Worm (Caenorhabditis elegans): Measurements from ENCODE around the gene Y38F1A.4.

Y38F1A.4 gene

DNA sequence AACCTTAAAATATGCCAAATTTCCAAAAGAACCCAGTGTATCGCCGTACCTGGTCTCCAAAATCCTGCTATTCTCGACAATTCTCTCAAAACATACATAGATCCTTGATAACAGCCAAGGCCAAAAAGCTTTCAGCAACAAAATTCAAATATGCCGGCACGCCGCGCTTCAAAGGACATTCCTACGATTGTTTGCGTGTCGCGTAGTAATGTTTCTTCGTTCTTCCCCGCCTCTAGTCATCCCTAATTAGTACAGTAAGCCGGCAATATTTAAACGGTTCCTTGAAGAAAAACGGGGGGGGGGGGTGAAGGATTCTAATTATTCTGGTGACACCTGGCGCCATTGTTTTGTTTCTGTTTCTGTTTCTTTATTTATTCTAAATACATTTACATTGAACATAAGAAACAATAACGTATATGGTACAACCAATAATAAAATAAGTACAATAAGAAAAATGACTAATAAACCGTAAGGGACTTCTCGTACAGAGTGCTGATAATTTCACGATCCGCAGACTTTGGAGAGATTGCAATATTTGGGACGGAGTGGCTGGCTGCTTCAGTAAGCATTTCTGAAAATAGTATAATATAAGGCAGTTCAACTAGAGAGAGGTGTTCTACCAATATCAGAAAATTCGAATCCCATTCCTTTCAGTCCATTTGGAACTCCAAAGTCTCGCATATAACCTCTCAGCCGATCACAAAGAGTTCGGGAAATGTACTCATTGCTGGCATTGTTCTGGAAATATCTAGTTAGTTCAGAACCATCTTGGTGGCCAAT, 24.7 kb upstream of the Y38F1A.4 start (continued):
- TF ChIP-seq mxl-2 (GFP tag; conservative IDR thresholded peaks at IDR 0.05), result 0 out of 2 replicates have a peak, but pooled peaks have one; percentile 20
- TF ChIP-seq unc-39 (tag; optimal IDR thresholded peaks at IDR 0.05), result no peak
- no peak for TF ChIP-seq dmd-8 (GFP tag; IDR thresholded peaks at IDR 0.05)
- TF ChIP-seq Y5F2A.4 (GFP tag; optimal IDR thresholded peaks at IDR 0.05), result peak; percentile 33
- TF ChIP-seq lin-1 (GFP tag; IDR thresholded peaks at IDR 0.05), result 0 out of 2 replicates have a peak, but pooled peaks have one; percentile 7
- TF ChIP-seq aha-1 (tag), result peak; percentile 73
- TF ChIP-seq T26A8.4 (GFP tag; IDR thresholded peaks at IDR 0.05), result peak; percentile 72
- TF ChIP-seq ZK337.2 (GFP tag; IDR thresholded peaks at IDR 0.05), result no peak
- TF ChIP-seq F26F4.8 (GFP tag; conservative IDR thresholded peaks at IDR 0.05), result no peak
- no peak for TF ChIP-seq ztf-11 (tag; optimal IDR thresholded peaks at IDR 0.05)
- no peak for TF ChIP-seq F49E8.2 (tag; optimal IDR thresholded peaks at IDR 0.05; ENCODE audit: borderline replicate concordance)
- TF ChIP-seq snpc-1.2 (GFP tag; IDR thresholded peaks at IDR 0.05), result 0 out of 2 replicates have a peak, but pooled peaks have one; percentile 24
- TF ChIP-seq pqm-1 (tag; optimal IDR thresholded peaks at IDR 0.05), result no peak
- no peak for TF ChIP-seq lin-39 (tag; optimal IDR thresholded peaks at IDR 0.05)
- TF ChIP-seq pha-4 (GFP tag; IDR thresholded peaks at IDR 0.05), result peak; percentile 15; the same call in 1 of the 2 replicates
- TF ChIP-seq pha-4 (tag; optimal IDR thresholded peaks at IDR 0.05), result no peak
- TF ChIP-seq nhr-237 (tag; optimal IDR thresholded peaks at IDR 0.05), result no peak
- peak; percentile 21 for TF ChIP-seq mep-1 (tag; optimal IDR thresholded peaks at IDR 0.05)
- TF ChIP-seq Y48G9A.11 (GFP tag; IDR thresholded peaks at IDR 0.05), result 0 out of 2 replicates have a peak, but pooled peaks have one; percentile 19
- TF ChIP-seq jun-1 (tag; optimal IDR thresholded peaks at IDR 0.05), result no peak
- peak; percentile 30; the same call in 1 of the 2 replicates for TF ChIP-seq hmg-1.1 (GFP tag; IDR thresholded peaks at IDR 0.05)
- peak; percentile 18 for TF ChIP-seq nhr-111 (GFP tag; optimal IDR thresholded peaks at IDR 0.05)

DNA sequence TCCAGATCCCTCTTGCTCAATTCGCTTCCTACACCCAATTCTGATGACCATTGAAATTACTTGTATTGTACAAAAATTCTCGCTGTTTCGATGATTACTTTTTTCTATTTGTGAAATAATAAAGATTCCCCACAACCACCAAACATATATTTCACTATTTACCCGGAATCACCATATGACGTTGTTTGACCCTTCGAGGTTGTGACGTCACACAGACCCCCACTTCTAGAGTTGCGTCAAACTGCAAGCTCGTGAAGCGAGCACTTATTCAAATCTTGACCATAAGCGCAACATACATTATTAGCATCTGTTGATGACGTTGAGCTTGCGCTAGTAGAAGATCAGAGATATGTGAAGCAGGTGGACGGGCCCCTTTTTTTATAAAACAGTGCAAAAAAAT, 23.5 kb upstream of the Y38F1A.4 start:
- TF ChIP-seq fkh-10 (GFP tag; optimal IDR thresholded peaks at IDR 0.05), result no peak

DNA sequence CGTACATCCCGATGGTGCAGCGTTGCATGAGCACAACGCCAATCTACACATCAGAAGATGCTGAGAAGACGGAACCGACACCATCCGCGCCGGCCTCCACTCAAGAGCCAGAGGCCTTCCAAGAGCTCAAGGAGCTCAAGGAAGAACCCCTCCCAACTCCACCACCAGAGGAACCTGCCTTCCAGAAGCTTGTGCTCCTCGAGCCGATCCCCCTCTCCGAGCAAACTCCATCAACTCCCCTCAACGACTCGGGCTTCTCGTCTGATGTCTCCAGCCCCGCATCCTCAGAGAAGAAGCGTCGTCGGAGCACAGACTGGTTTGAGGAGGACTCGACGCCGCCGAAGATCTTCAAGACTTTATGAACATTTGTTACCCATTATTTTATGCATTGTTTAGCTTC, 22.7 kb upstream of the Y38F1A.4 start:
- TF ChIP-seq set-16 (GFP tag; IDR thresholded peaks at IDR 0.05) (peak; percentile 94), daf-12 (tag; optimal IDR thresholded peaks at IDR 0.05) (no peak)

DNA sequence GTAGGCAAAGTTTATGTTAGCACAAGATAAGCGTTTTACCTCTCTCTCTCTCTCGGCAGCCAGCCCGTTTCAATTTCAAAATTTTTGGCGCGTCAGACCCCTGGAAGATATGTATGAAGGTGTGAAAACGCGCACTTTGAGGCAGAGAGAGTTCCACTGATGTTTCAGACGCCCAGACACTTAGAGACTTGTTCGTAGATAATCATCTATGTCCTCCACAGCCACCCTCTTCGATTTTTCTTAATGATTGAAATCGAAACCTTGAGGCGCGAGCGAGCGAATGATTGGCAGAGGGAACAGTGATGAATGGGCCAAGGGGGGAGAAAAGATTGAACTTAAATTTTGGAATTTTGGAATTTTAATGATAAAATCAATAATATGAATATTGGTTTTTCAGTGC, 22.1 kb upstream of the Y38F1A.4 start:
- no peak for TF ChIP-seq unc-62 (GFP tag; optimal IDR thresholded peaks at IDR 0.05 in 1 of 2)
- TF ChIP-seq unc-62 (tag; optimal IDR thresholded peaks at IDR 0.05), result no peak
- TF ChIP-seq fos-1 (tag; optimal IDR thresholded peaks at IDR 0.05), result no peak
- TF ChIP-seq hmg-1.1 (GFP tag; IDR thresholded peaks at IDR 0.05), result no peak
- no peak for TF ChIP-seq nhr-28 (tag; optimal IDR thresholded peaks at IDR 0.05)
- TF ChIP-seq lim-7 (GFP tag; IDR thresholded peaks at IDR 0.05), result no peak
- no peak for TF ChIP-seq unc-130 (GFP tag; optimal IDR thresholded peaks at IDR 0.05)
- no peak for TF ChIP-seq vab-7 (GFP tag; IDR thresholded peaks at IDR 0.05)
- TF ChIP-seq zip-2 (tag; optimal IDR thresholded peaks at IDR 0.05), result no peak
- no peak for TF ChIP-seq Y48G9A.11 (GFP tag; IDR thresholded peaks at IDR 0.05)
- no peak for TF ChIP-seq pqm-1 (tag; optimal IDR thresholded peaks at IDR 0.05)
- no peak for TF ChIP-seq php-3 (GFP tag; IDR thresholded peaks at IDR 0.05)
- no peak for TF ChIP-seq rbr-2 (tag; optimal IDR thresholded peaks at IDR 0.05)
- no peak for TF ChIP-seq fkh-10 (GFP tag; optimal IDR thresholded peaks at IDR 0.05)
- TF ChIP-seq madf-9 (GFP tag; conservative IDR thresholded peaks at IDR 0.05), result no peak
- TF ChIP-seq snpc-4 (tag; optimal IDR thresholded peaks at IDR 0.05), result no peak
- no peak for TF ChIP-seq ztf-11 (tag; optimal IDR thresholded peaks at IDR 0.05)
- no peak for TF ChIP-seq attf-4 (tag; optimal IDR thresholded peaks at IDR 0.05)
- TF ChIP-seq dpl-1 (GFP tag; optimal IDR thresholded peaks at IDR 0.05), result no peak
- TF ChIP-seq pha-4 (GFP tag; IDR thresholded peaks at IDR 0.05), result no peak
- TF ChIP-seq pha-4 (tag; optimal IDR thresholded peaks at IDR 0.05), result no peak
- no peak for TF ChIP-seq lin-13 (GFP tag; optimal IDR thresholded peaks at IDR 0.05)

All from whole organism, L4 larva.